Worm (Caenorhabditis elegans) whole organism, L2 larva: ENCODE data around the gene T20D3.14.

ENCODE experiments used
- C34F6.9 ChIP-seq: fragments of 150-350 bp; optimal IDR thresholded peaks from 2 replicates; lab custom pipeline; 2014; ENCODE audit warnings: missing biosample characterization, missing genetic modification characterization
- ZK546.5 ChIP-seq: sonication (generic microtip); optimal IDR thresholded peaks from 2 replicates; lab custom pipeline; 2017; ENCODE audit warnings: missing biosample characterization, missing genetic modification characterization
- alr-1 ChIP-seq: fragments of 150-350 bp; optimal IDR thresholded peaks from 2 replicates; lab custom pipeline; 2014; ENCODE audit warnings: missing biosample characterization, missing genetic modification characterization
- aly-2 ChIP-seq: fragments of 150-350 bp; optimal IDR thresholded peaks from 2 replicates; lab custom pipeline; 2014; ENCODE audit warnings: missing biosample characterization, missing genetic modification characterization
- ama-1 ChIP-seq: fragments of 150-350 bp; optimal IDR thresholded peaks from 2 replicates; lab custom pipeline; 2018; ENCODE audit warnings: inconsistent platforms
- blmp-1 ChIP-seq: sonication (generic microtip); optimal IDR thresholded peaks from 2 replicates; lab custom pipeline; 2017; ENCODE audit warnings: missing genetic modification characterization, mild to moderate bottlenecking, missing compliant biosample characterization, antibody characterized with exemption, moderate library complexity; ENCODE audit not compliant: insufficient read depth
- dmd-4 ChIP-seq: sonication (generic microtip); optimal IDR thresholded peaks from 2 replicates; lab custom pipeline; 2017; ENCODE audit warnings: missing biosample characterization, missing genetic modification characterization
- elt-1 ChIP-seq: fragments of 150-350 bp; optimal IDR thresholded peaks from 2 replicates; lab custom pipeline; 2014; ENCODE audit warnings: missing biosample characterization, missing genetic modification characterization
- elt-3 ChIP-seq: sonication (generic microtip); optimal IDR thresholded peaks from 2 replicates; lab custom pipeline; 2017; ENCODE audit warnings: missing biosample characterization, missing genetic modification characterization
- fos-1 ChIP-seq: fragments of 150-350 bp; optimal IDR thresholded peaks from 2 replicates; lab custom pipeline; 2014; ENCODE audit warnings: missing biosample characterization, missing genetic modification characterization
- lin-11 ChIP-seq: fragments of 150-350 bp; sonication (generic microtip); optimal IDR thresholded peaks from 2 replicates; lab custom pipeline; 2014; ENCODE audit warnings: missing biosample characterization, missing genetic modification characterization, inconsistent platforms, mixed read lengths
- lin-13 ChIP-seq: fragments of 150-350 bp; optimal IDR thresholded peaks from 2 replicates; lab custom pipeline; 2014; ENCODE audit warnings: missing biosample characterization, missing genetic modification reagents, missing genetic modification characterization
- lin-39 ChIP-seq: fragments of 150-350 bp; optimal IDR thresholded peaks from 2 replicates; lab custom pipeline; 2014; ENCODE audit warnings: missing biosample characterization, missing genetic modification reagents, missing genetic modification characterization
- mab-5 ChIP-seq: fragments of 150-350 bp; optimal IDR thresholded peaks from 2 replicates; lab custom pipeline; 2014; ENCODE audit warnings: missing biosample characterization, missing genetic modification characterization
- mdl-1 ChIP-seq, 2 experiments: fragments of 150-350 bp in 1 of 2; sonication (generic microtip) in 1 of 2; optimal IDR thresholded peaks; 2 replicates each; lab custom pipeline; 2017; ENCODE audit warnings: missing biosample characterization in 2 of 2, missing genetic modification characterization in 2 of 2
- nhr-10 ChIP-seq: sonication (generic microtip); optimal IDR thresholded peaks from 2 replicates; lab custom pipeline; 2017; ENCODE audit warnings: missing biosample characterization, missing genetic modification characterization
- nhr-11 ChIP-seq: fragments of 150-350 bp; optimal IDR thresholded peaks from 2 replicates; lab custom pipeline; 2014; ENCODE audit warnings: missing biosample characterization, missing genetic modification characterization
- nhr-12 ChIP-seq: fragments of 150-350 bp; optimal IDR thresholded peaks from 2 replicates; lab custom pipeline; 2014; ENCODE audit warnings: missing biosample characterization, missing genetic modification characterization
- nhr-129 ChIP-seq: fragments of 150-350 bp; optimal IDR thresholded peaks from 2 replicates; lab custom pipeline; 2014; ENCODE audit warnings: missing biosample characterization, missing genetic modification characterization
- nhr-21 ChIP-seq: fragments of 150-350 bp; optimal IDR thresholded peaks from 2 replicates; lab custom pipeline; 2014; ENCODE audit warnings: missing biosample characterization, missing genetic modification characterization
- nhr-237 ChIP-seq: fragments of 150-350 bp; optimal IDR thresholded peaks from 2 replicates; lab custom pipeline; 2014; ENCODE audit warnings: missing biosample characterization, missing genetic modification characterization
- nhr-25 ChIP-seq: fragments of 150-350 bp; sonication (generic microtip); optimal IDR thresholded peaks from 3 replicates; lab custom pipeline; 2014; ENCODE audit warnings: missing biosample characterization, missing genetic modification characterization
- nhr-6 ChIP-seq: fragments of 150-350 bp; optimal IDR thresholded peaks from 2 replicates; lab custom pipeline; 2014; ENCODE audit warnings: missing biosample characterization, missing genetic modification characterization
- peb-1 ChIP-seq: fragments of 150-350 bp; optimal IDR thresholded peaks from 2 replicates; lab custom pipeline; 2014; ENCODE audit warnings: missing biosample characterization, missing genetic modification characterization
- sma-3 ChIP-seq: sonication (generic microtip); optimal IDR thresholded peaks from 2 replicates; lab custom pipeline; 2016; ENCODE audit warnings: missing genetic modification reagents, missing genetic modification characterization, missing compliant biosample characterization
- sma-9 ChIP-seq, 2 experiments: fragments of 150-350 bp in 1 of 2; sonication (generic microtip) in 1 of 2; optimal IDR thresholded peaks; 2 replicates each; lab custom pipeline; 2014 to 2016; ENCODE audit warnings: missing genetic modification characterization in 2 of 2, mild to moderate bottlenecking in 1 of 2, missing biosample characterization in 1 of 2, missing compliant biosample characterization in 1 of 2, missing genetic modification reagents in 1 of 2, moderate library complexity in 1 of 2
- snpc-4 ChIP-seq: fragments of 150-350 bp; optimal IDR thresholded peaks from 2 replicates; lab custom pipeline; 2014; ENCODE audit warnings: missing biosample characterization, missing genetic modification characterization
- unc-55 ChIP-seq: fragments of 150-350 bp; sonication (generic microtip); optimal IDR thresholded peaks from 3 replicates; lab custom pipeline; 2014; ENCODE audit warnings: missing biosample characterization, missing genetic modification reagents, missing genetic modification characterization
- zag-1 ChIP-seq: fragments of 150-350 bp; optimal IDR thresholded peaks from 2 replicates; lab custom pipeline; 2014; ENCODE audit warnings: missing biosample characterization, missing genetic modification characterization
- ztf-11 ChIP-seq: sonication (generic microtip); optimal IDR thresholded peaks from 2 replicates; lab custom pipeline; 2017; ENCODE audit warnings: missing biosample characterization, missing genetic modification characterization

T20D3.14 gene

DNA sequence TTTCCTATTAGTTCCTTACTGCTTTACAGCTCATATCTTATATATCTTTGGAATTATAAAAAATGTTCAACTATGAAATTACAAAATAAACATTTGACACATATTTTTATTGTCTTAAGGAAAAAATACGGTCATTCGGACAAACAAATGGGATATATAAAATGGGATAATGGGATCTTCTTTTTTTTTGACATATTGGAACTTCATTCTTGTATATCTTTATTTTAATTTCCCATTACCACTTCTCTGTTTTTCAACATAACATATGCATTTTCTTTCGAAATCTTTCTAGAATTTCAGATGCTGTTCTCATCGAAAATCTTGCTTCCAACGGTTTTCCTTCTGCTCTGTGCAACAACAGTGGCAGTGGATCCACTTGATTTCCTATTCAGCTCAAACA, 49.1 kb upstream of the T20D3.14 start, which contains the start of gene C10C5.7:
Gene C10C5.7, plus strand, starts transcription at position 301 of the 400 bp plus-strand sequence.
- TF ChIP-seq elt-3 (tag; lab: Kevin White, UChicago) (no peak), snpc-4 (tag; lab: Kevin White, UChicago) (no peak), mdl-1 (tag; optimal IDR thresholded peaks at IDR 0.05; lab: Kevin White, UChicago) (no peak), blmp-1 (tag; lab: Kevin White, UChicago) (no peak), nhr-10 (tag; lab: Kevin White, UChicago) (no peak), ZK546.5 (no peak), lin-39 (tag; lab: Kevin White, UChicago) (no peak), alr-1 (no peak), nhr-237 (tag; lab: Kevin White, UChicago) (no peak)

DNA sequence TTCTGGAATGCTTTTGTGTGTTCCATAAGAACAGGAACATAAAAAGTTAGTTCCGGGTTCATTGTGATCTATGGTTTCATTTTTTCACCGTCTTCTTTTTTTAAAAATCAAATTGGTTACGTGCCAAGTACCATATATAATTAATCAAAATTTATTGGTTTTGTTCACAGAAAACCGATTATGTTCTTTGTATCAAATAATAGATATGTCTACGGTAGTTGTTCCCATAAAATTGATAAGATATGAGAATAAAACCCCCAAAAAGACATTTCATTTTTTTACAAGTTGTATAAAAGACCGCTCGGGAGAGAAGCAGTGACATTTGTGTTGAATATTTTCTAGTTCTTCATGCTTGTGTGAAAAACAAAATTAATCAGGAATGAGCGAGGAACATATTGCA, 45.4 kb upstream of the T20D3.14 start, which contains the start of gene C10C5.5:
Gene C10C5.5, plus strand, starts transcription at position 301 of the 400 bp plus-strand sequence.
- TF ChIP-seq elt-1 (tag; lab: Kevin White, UChicago) (no peak), blmp-1 (tag; lab: Kevin White, UChicago) (no peak)
- TF ChIP-seq, all 48 proteins: peak for 0

DNA sequence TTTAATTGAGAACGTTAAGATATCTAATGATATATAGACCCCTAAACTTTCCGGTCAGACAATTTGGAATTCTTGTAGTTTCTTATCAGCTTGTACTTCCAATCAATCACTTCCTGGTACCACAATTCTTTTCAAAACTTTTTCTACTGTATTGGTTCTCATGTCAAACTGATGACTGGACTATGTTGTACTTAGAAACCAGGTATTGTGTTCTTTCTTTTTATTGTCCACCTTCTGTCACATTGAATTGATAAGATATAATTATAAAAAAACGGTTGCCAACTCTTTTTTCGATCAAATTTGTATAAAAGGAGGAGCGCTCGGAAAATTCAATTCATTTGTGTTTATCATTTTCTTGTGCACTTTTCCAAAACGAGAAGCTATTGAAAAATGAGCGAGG, 42.6 kb upstream of the T20D3.14 start, which contains the start of gene C10C5.4:
Gene C10C5.4, plus strand, starts transcription at position 281 of the 400 bp plus-strand sequence.
- TF ChIP-seq nhr-237 (tag; lab: Kevin White, UChicago): no peak
- no peak for TF ChIP-seq sma-9 (GFP tag; optimal IDR thresholded peaks at IDR 0.05; lab: Kevin White, UChicago)
- TF ChIP-seq sma-9 (tag; optimal IDR thresholded peaks at IDR 0.05; lab: Kevin White, UChicago): no peak
- TF ChIP-seq lin-11 (tag; lab: Kevin White, UChicago): no peak
- TF ChIP-seq zag-1: no peak
- no peak for TF ChIP-seq mdl-1 (tag; optimal IDR thresholded peaks at IDR 0.05; lab: Kevin White, UChicago)
- TF ChIP-seq C34F6.9 (tag; lab: Kevin White, UChicago): no peak
- TF ChIP-seq snpc-4 (tag; lab: Kevin White, UChicago): no peak
- TF ChIP-seq nhr-6 (tag; lab: Kevin White, UChicago): no peak
- TF ChIP-seq ztf-11 (tag; lab: Kevin White, UChicago): no peak
- no peak for TF ChIP-seq nhr-25 (tag; lab: Kevin White, UChicago)
- TF ChIP-seq unc-55 (GFP tag; lab: Kevin White, UChicago): no peak

DNA sequence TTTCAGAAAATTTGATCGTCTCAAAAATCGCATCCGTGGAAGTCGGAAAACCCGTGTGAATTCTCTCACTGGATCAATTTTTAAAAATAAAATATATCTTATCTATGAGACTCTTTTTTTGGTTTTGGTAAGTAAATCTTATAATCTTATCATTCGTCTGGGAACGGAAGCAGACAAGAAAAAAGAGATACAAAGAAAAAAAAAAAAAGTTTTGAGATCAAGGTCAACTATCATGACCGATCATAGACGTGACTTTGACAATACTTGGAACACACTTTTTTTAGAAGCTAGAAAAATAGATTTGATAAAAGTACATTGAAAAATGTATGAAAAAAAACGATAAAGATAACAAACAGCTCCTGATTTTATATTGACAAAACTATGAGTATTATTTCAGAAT, 40.8 kb upstream of the T20D3.14 start:
- TF ChIP-seq nhr-25 (tag; lab: Kevin White, UChicago) (peak; percentile 64), snpc-4 (tag; lab: Kevin White, UChicago) (no peak), sma-9 (GFP tag; optimal IDR thresholded peaks at IDR 0.05; lab: Kevin White, UChicago) (peak; percentile 66), sma-9 (tag; optimal IDR thresholded peaks at IDR 0.05; lab: Kevin White, UChicago) (no peak), ama-1 (lab: Kevin White, UChicago) (no peak), blmp-1 (tag; lab: Kevin White, UChicago) (peak; percentile 6), nhr-21 (tag; lab: Kevin White, UChicago) (peak; percentile 34), unc-55 (GFP tag; lab: Kevin White, UChicago) (no peak)

DNA sequence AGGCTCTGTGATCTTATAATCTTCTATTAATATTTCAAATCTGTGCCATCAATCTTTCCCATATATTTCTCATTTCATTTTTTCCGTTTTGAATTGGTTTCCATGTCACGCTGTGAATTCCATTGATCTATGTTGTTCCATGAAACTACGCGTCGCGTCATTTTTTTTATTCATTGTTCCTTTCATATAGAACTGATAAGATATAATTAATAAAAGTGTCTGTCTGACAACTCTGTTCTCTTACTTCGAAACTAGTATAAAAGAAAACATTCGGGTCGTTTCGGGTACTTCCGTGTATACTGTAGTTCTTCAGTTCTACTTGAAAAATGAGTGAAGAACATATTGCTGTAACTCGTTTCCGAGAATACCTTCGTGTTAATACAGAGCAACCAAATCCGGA, 38.8 kb upstream of the T20D3.14 start, which contains the start of gene C10C5.3:
Gene C10C5.3, plus strand, starts transcription at position 301 of the 400 bp plus-strand sequence.
- TF ChIP-seq peb-1 (tag; lab: Kevin White, UChicago) (no peak), ztf-11 (tag; lab: Kevin White, UChicago) (no peak), aly-2 (tag; lab: Kevin White, UChicago) (no peak), ZK546.5 (no peak), nhr-21 (tag; lab: Kevin White, UChicago) (no peak), zag-1 (no peak), nhr-237 (tag; lab: Kevin White, UChicago) (no peak), fos-1 (tag; lab: Kevin White, UChicago) (no peak), lin-13 (GFP tag; lab: Kevin White, UChicago) (no peak), mab-5 (no peak), sma-9 (GFP tag; optimal IDR thresholded peaks at IDR 0.05; lab: Kevin White, UChicago) (no peak), sma-9 (tag; optimal IDR thresholded peaks at IDR 0.05; lab: Kevin White, UChicago) (no peak), elt-3 (tag; lab: Kevin White, UChicago) (no peak), nhr-129 (no peak), lin-39 (tag; lab: Kevin White, UChicago) (no peak)

DNA sequence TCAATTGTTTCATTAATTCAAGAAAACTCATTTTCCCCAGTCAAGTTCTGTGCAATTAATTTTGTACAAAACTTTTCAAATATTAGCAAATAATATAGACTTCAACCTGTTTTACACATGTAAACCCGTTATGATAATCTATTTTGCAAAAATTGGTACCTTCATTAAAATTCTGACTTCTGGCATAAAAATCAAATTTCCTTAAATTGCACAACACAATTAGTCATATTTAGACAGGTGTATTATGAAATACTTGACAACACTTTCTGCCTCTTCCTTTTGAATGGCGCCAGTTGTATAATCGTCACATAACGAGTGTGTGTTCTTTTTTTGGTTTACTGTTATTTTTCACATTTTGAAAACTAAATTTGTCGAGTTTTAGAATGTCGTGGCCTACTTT, 35.4 kb upstream of the T20D3.14 start, which contains the start of gene fbxc-58:
Gene fbxc-58, plus strand, starts transcription at position 383 of the 400 bp plus-strand sequence.
- TF ChIP-seq nhr-11 (tag; lab: Kevin White, UChicago) (no peak), fos-1 (tag; lab: Kevin White, UChicago) (peak; percentile 72), nhr-12 (tag; lab: Kevin White, UChicago) (no peak), sma-3 (GFP tag; lab: Kevin White, UChicago) (no peak), nhr-21 (tag; lab: Kevin White, UChicago) (no peak), ZK546.5 (no peak), sma-9 (GFP tag; optimal IDR thresholded peaks at IDR 0.05; lab: Kevin White, UChicago) (no peak), sma-9 (tag; optimal IDR thresholded peaks at IDR 0.05; lab: Kevin White, UChicago) (no peak), dmd-4 (tag; lab: Kevin White, UChicago) (no peak)
- TF ChIP-seq, all 48 proteins: peak for 1
